Fruit fly (Drosophila melanogaster) whole organism, embryonic: ENCODE measurements around the gene mRpL35.

Source experiments
- Ada2b ChIP-seq: fragments of 200-800 bp; sonication (Bioruptor generic); IDR thresholded peaks from 2 replicates; pipeline ENCODE4 v1.3.6; 2022; ENCODE audit warnings: missing biosample characterization, missing genetic modification characterization
- CG12659 ChIP-seq: fragments of 200-800 bp; sonication (Bioruptor generic); optimal IDR thresholded peaks from 3 replicates; lab custom pipeline; 2017; ENCODE audit warnings: mild to moderate bottlenecking, missing biosample characterization, missing genetic modification reagents, missing genetic modification characterization
- CG13424 ChIP-seq: fragments of 200-800 bp; sonication (Bioruptor generic); optimal IDR thresholded peaks from 2 replicates; lab custom pipeline; 2019; ENCODE audit warnings: missing biosample characterization, mild to moderate bottlenecking, missing genetic modification characterization, moderate library complexity
- CG13624 ChIP-seq: fragments of 200-800 bp; sonication (Bioruptor generic); optimal IDR thresholded peaks from 2 replicates; lab custom pipeline; 2016; ENCODE audit warnings: missing biosample characterization, missing genetic modification characterization
- CG14667 ChIP-seq: fragments of 200-800 bp; sonication (Bioruptor generic); IDR thresholded peaks from 2 replicates; pipeline ENCODE4 v1.3.6; 2022; ENCODE audit warnings: missing biosample characterization, missing genetic modification characterization
- CG14710 ChIP-seq: fragments of 200-800 bp; sonication (Bioruptor generic); optimal IDR thresholded peaks from 3 replicates; lab custom pipeline; 2019; ENCODE audit warnings: missing biosample characterization, mild to moderate bottlenecking, missing genetic modification characterization, moderate library complexity
- CG15479 ChIP-seq: fragments of 200-800 bp; sonication (Bioruptor generic); optimal IDR thresholded peaks from 3 replicates; lab custom pipeline; 2019; ENCODE audit warnings: missing biosample characterization, mild to moderate bottlenecking, missing genetic modification characterization, moderate library complexity
- CG15514 ChIP-seq: fragments of 200-800 bp; sonication (Bioruptor generic); optimal IDR thresholded peaks from 3 replicates; lab custom pipeline; 2017; ENCODE audit warnings: missing biosample characterization, missing genetic modification characterization, mild to moderate bottlenecking, moderate library complexity, missing genetic modification reagents
- CG18262 ChIP-seq: fragments of 200-800 bp; optimal IDR thresholded peaks from 3 replicates; lab custom pipeline; 2019; ENCODE audit warnings: missing biosample characterization, mild to moderate bottlenecking, missing genetic modification characterization, moderate library complexity
- CG2199 ChIP-seq: fragments of 200-800 bp; sonication (Bioruptor generic); IDR thresholded peaks from 3 replicates; pipeline ENCODE4 v1.3.6; 2022; ENCODE audit warnings: missing biosample characterization, missing genetic modification characterization
- CG30020 ChIP-seq: fragments of 200-800 bp; optimal IDR thresholded peaks from 2 replicates; lab custom pipeline; 2019; ENCODE audit warnings: missing biosample characterization, mild to moderate bottlenecking, missing genetic modification characterization, moderate library complexity
- CG3065 ChIP-seq: fragments of 200-800 bp; sonication (Bioruptor generic); optimal IDR thresholded peaks from 2 replicates; lab custom pipeline; 2016; ENCODE audit warnings: missing biosample characterization, missing genetic modification characterization
- CG31441 ChIP-seq: fragments of 200-800 bp; sonication (Bioruptor generic); IDR thresholded peaks from 2 replicates; pipeline ENCODE4 v1.3.6; 2022; ENCODE audit warnings: missing biosample characterization, missing genetic modification characterization
- CG33557 ChIP-seq: fragments of 200-800 bp; sonication (Bioruptor generic); optimal IDR thresholded peaks from 2 replicates; lab custom pipeline; 2019; ENCODE audit warnings: missing biosample characterization, mild to moderate bottlenecking, missing genetic modification characterization, moderate library complexity
- CG4360 ChIP-seq: fragments of 200-800 bp; sonication (Bioruptor generic); IDR thresholded peaks from 2 replicates; pipeline ENCODE4 v1.3.6; 2022; ENCODE audit warnings: missing biosample characterization, missing genetic modification characterization
- CG6791 ChIP-seq: fragments of 200-800 bp; sonication (Bioruptor generic); IDR thresholded peaks from 3 replicates; pipeline ENCODE4 v1.3.6; 2022; ENCODE audit warnings: missing biosample characterization, missing genetic modification characterization; ENCODE audit not compliant: partially characterized antibody
- Doc3 ChIP-seq: fragments of 200-800 bp; sonication (Bioruptor generic); IDR thresholded peaks from 3 replicates; pipeline ENCODE4 v1.3.6; 2022; ENCODE audit warnings: missing biosample characterization, missing genetic modification characterization; ENCODE audit not compliant: partially characterized antibody
- HLH4C ChIP-seq: fragments of 200-800 bp; sonication (Bioruptor generic); IDR thresholded peaks from 3 replicates; pipeline ENCODE4 v1.3.6; 2022; ENCODE audit warnings: missing biosample characterization, missing genetic modification characterization; ENCODE audit not compliant: partially characterized antibody
- Hey ChIP-seq: fragments of 200-800 bp; sonication (Bioruptor generic); optimal IDR thresholded peaks from 3 replicates; lab custom pipeline; 2018; ENCODE audit warnings: missing biosample characterization, mild to moderate bottlenecking, missing genetic modification characterization
- Max ChIP-seq: fragments of 200-800 bp; sonication (Bioruptor generic); optimal IDR thresholded peaks from 2 replicates; lab custom pipeline; 2016; ENCODE audit warnings: missing biosample characterization, mild to moderate bottlenecking, missing genetic modification characterization
- NC2β ChIP-seq: fragments of 200-800 bp; sonication (Bioruptor generic); optimal IDR thresholded peaks from 2 replicates; lab custom pipeline; 2016; ENCODE audit warnings: missing biosample characterization, missing genetic modification characterization
- Opbp ChIP-seq: fragments of 200-800 bp; sonication (Bioruptor generic); IDR thresholded peaks from 3 replicates; pipeline ENCODE4 v1.3.6; 2022; ENCODE audit warnings: missing biosample characterization, missing genetic modification characterization; ENCODE audit not compliant: partially characterized antibody
- Pdp1 ChIP-seq, 2 experiments: fragments of 200-800 bp; sonication (Bioruptor generic); optimal IDR thresholded peaks; 3 replicates each; lab custom pipeline; 2016; ENCODE audit warnings: missing biosample characterization in 2 of 2, missing genetic modification characterization in 2 of 2, mild to moderate bottlenecking in 1 of 2, moderate library complexity in 1 of 2
- Ravus ChIP-seq: fragments of 200-800 bp; sonication (Bioruptor generic); IDR thresholded peaks from 2 replicates; pipeline ENCODE4 v1.3.6; 2022; ENCODE audit warnings: missing biosample characterization, missing genetic modification characterization
- Scr ChIP-seq: fragments of 200-800 bp; sonication (Bioruptor generic); IDR thresholded peaks from 2 replicates; pipeline ENCODE4 v1.3.6; 2022; ENCODE audit warnings: missing biosample characterization, missing genetic modification characterization; ENCODE audit not compliant: partially characterized antibody
- Side ChIP-seq: fragments of 200-800 bp; sonication (Bioruptor generic); optimal IDR thresholded peaks from 2 replicates; lab custom pipeline; 2016; ENCODE audit warnings: missing biosample characterization, missing genetic modification characterization
- Sry-β ChIP-seq: fragments of 200-800 bp; sonication (Bioruptor generic); optimal IDR thresholded peaks from 2 replicates; lab custom pipeline; 2018; ENCODE audit warnings: missing biosample characterization, mild to moderate bottlenecking, missing genetic modification characterization, moderate library complexity
- abd-A ChIP-seq: fragments of 200-800 bp; sonication (Bioruptor generic); optimal IDR thresholded peaks from 3 replicates; lab custom pipeline; 2019; ENCODE audit warnings: missing biosample characterization, mild to moderate bottlenecking, missing genetic modification characterization, moderate library complexity
- aop ChIP-seq: fragments of 200-800 bp; sonication (Bioruptor generic); IDR thresholded peaks from 2 replicates; pipeline ENCODE4 v1.3.6; 2022; ENCODE audit warnings: missing biosample characterization, missing genetic modification characterization
- ci ChIP-seq: fragments of 200-800 bp; sonication (Bioruptor generic); IDR thresholded peaks from 3 replicates; pipeline ENCODE4 v1.3.6; 2022; ENCODE audit warnings: missing biosample characterization, missing genetic modification characterization
- crol ChIP-seq: fragments of 200-800 bp; sonication (Bioruptor generic); IDR thresholded peaks from 2 replicates; pipeline ENCODE4 v1.3.6; 2022; ENCODE audit warnings: missing biosample characterization, missing genetic modification characterization
- disco-r ChIP-seq: fragments of 200-800 bp; sonication (Bioruptor generic); optimal IDR thresholded peaks from 2 replicates; lab custom pipeline; 2016; ENCODE audit warnings: missing biosample characterization, missing genetic modification characterization
- fd64A ChIP-seq: fragments of 200-800 bp; sonication (Bioruptor generic); optimal IDR thresholded peaks from 3 replicates; lab custom pipeline; 2018; ENCODE audit warnings: missing biosample characterization, mild to moderate bottlenecking, missing genetic modification characterization
- gem ChIP-seq: fragments of 200-800 bp; sonication (Bioruptor generic); optimal IDR thresholded peaks from 2 replicates; lab custom pipeline; 2019; ENCODE audit warnings: missing biosample characterization, mild to moderate bottlenecking, missing genetic modification characterization, moderate library complexity
- h ChIP-seq: fragments of >200 bp; optimal IDR thresholded peaks from 2 replicates; lab custom pipeline; 2017
- ind ChIP-seq: fragments of 200-800 bp; sonication (Bioruptor generic); optimal IDR thresholded peaks from 3 replicates; lab custom pipeline; 2016; ENCODE audit warnings: missing biosample characterization, missing genetic modification characterization
- lbe ChIP-seq: fragments of 200-800 bp; sonication (Bioruptor generic); optimal IDR thresholded peaks from 2 replicates; lab custom pipeline; 2016; ENCODE audit warnings: missing biosample characterization, mild to moderate bottlenecking, missing genetic modification characterization
- pum ChIP-seq: fragments of 200-800 bp; sonication (Bioruptor generic); optimal IDR thresholded peaks from 2 replicates; lab custom pipeline; 2016; ENCODE audit warnings: missing biosample characterization, missing genetic modification characterization
- schlank ChIP-seq: fragments of 200-800 bp; sonication (Bioruptor generic); optimal IDR thresholded peaks from 2 replicates; lab custom pipeline; 2018; ENCODE audit warnings: missing biosample characterization, mild to moderate bottlenecking, missing genetic modification characterization
- sens ChIP-seq: fragments of 200-800 bp; sonication (Bioruptor generic); peaks from one replicate; lab custom pipeline; 2016; ENCODE audit warnings: missing biosample characterization, missing genetic modification characterization
- sens-2 ChIP-seq: fragments of 200-800 bp; sonication (Bioruptor generic); IDR thresholded peaks from 2 replicates; pipeline ENCODE4 v1.3.6; 2022; ENCODE audit warnings: missing biosample characterization, missing genetic modification characterization
- sr ChIP-seq: fragments of 200-800 bp; sonication (Bioruptor generic); IDR thresholded peaks from 3 replicates; pipeline ENCODE4 v1.3.6; 2022; ENCODE audit warnings: missing biosample characterization, missing genetic modification characterization
- stwl ChIP-seq: fragments of 200-800 bp; sonication (Bioruptor generic); optimal IDR thresholded peaks from 3 replicates; lab custom pipeline; 2018; ENCODE audit warnings: missing biosample characterization, mild to moderate bottlenecking, missing genetic modification characterization, moderate library complexity
- sug ChIP-seq: fragments of 200-800 bp; optimal IDR thresholded peaks from 2 replicates; lab custom pipeline; 2019; ENCODE audit warnings: missing biosample characterization, mild to moderate bottlenecking, missing genetic modification characterization, moderate library complexity
- tll ChIP-seq, 2 experiments: fragments of 200-800 bp in 1 of 2; fragments of >200 bp in 1 of 2; sonication (Bioruptor generic) in 1 of 2; optimal IDR thresholded peaks; 2 replicates each; lab custom pipeline; 2017 to 2019; ENCODE audit warnings: missing biosample characterization in 2 of 2, missing genetic modification characterization in 2 of 2, mild to moderate bottlenecking in 1 of 2, moderate library complexity in 1 of 2
- ttk ChIP-seq: fragments of 200-800 bp; sonication (Bioruptor generic); IDR thresholded peaks from 2 replicates; pipeline ENCODE4 v2.1.2; 2022; ENCODE audit warnings: missing biosample characterization, missing genetic modification characterization
- twi ChIP-seq: fragments of 200-800 bp; optimal IDR thresholded peaks from 2 replicates; lab custom pipeline; 2019; ENCODE audit warnings: missing biosample characterization, mild to moderate bottlenecking, missing genetic modification characterization, moderate library complexity
- zen ChIP-seq: fragments of 200-800 bp; sonication (Bioruptor generic); optimal IDR thresholded peaks from 3 replicates; lab custom pipeline; 2018; ENCODE audit warnings: missing biosample characterization, mild to moderate bottlenecking, missing genetic modification characterization, moderate library complexity

Gene mRpL35

dm6 chr3R:22043748-22044402 is 20.5 kb downstream of the mRpL35 start (continued):
- TF ChIP-seq Ravus (GFP tag; lab: Robert Waterston, UW) = no peak
- no peak for TF ChIP-seq Hey
- 0 out of 3 replicates have a peak, but pooled peaks have one; percentile 14 for TF ChIP-seq ci
- 0 out of 2 replicates have a peak, but pooled peaks have one; percentile 9 for TF ChIP-seq CG31441 (GFP tag; lab: Robert Waterston, UW)
- peak; percentile 44 for TF ChIP-seq lbe (GFP tag; lab: Kevin White, UChicago)
- no peak for TF ChIP-seq Max (GFP tag; lab: Kevin White, UChicago)
- TF ChIP-seq stwl (tag; lab: Kevin White, UChicago) = peak; percentile 5
- peak; percentile 37 for TF ChIP-seq CG33557
- TF ChIP-seq CG13424 (tag; lab: Kevin White, UChicago) = no peak
- no peak for TF ChIP-seq aop (GFP tag; lab: Robert Waterston, UW)
- TF ChIP-seq CG2199 (GFP tag; lab: Robert Waterston, UW) = peak; percentile 65; the same call in 1 of the 3 replicates
- TF ChIP-seq crol = peak; percentile 44; the same call in 1 of the 2 replicates
- peak; percentile 23; the same call in 1 of the 2 replicates for TF ChIP-seq CG4360 (GFP tag; lab: Robert Waterston, UW)
- TF ChIP-seq h (lab: Kevin White, UChicago) = no peak

dm6 chr3R:22044443-22044970 is 21.2 kb downstream of the mRpL35 start:
- TF ChIP-seq CG3065 (GFP tag; lab: Kevin White, UChicago) (peak; percentile 30), CG13624 (GFP tag; lab: Kevin White, UChicago) (no peak), CG15514 (no peak), ind (GFP tag; lab: Kevin White, UChicago) (no peak), Opbp (GFP tag; lab: Robert Waterston, UW) (no peak), sens-2 (GFP tag; lab: Robert Waterston, UW) (no peak), fd64A (GFP tag; lab: Kevin White, UChicago) (no peak), disco-r (GFP tag; lab: Kevin White, UChicago) (no peak), CG14710 (tag; lab: Kevin White, UChicago) (no peak), Pdp1 (GFP tag; optimal IDR thresholded peaks at IDR 0.05; lab: Kevin White, UChicago) (no peak), NC2β (GFP tag; lab: Kevin White, UChicago) (no peak), sug (no peak), schlank (tag; lab: Kevin White, UChicago) (no peak), Scr (GFP tag; lab: Robert Waterston, UW) (no peak), sens (GFP tag; lab: Kevin White, UChicago) (peak; percentile 32), CG15479 (GFP tag; lab: Kevin White, UChicago) (peak; percentile 29), CG12659 (GFP tag; lab: Kevin White, UChicago) (no peak), tll (GFP tag; optimal IDR thresholded peaks at IDR 0.05; lab: Kevin White, UChicago) (peak in 1 of 2 experiments; percentile 94), CG2199 (GFP tag; lab: Robert Waterston, UW) (0 out of 3 replicates have a peak, but pooled peaks have one; percentile 36), HLH4C (GFP tag; lab: Robert Waterston, UW) (no peak), pum (no peak), abd-A (tag; lab: Kevin White, UChicago) (no peak), Side (GFP tag; lab: Kevin White, UChicago) (no peak), CG18262 (tag; lab: Kevin White, UChicago) (no peak), CG6791 (GFP tag; lab: Robert Waterston, UW) (no peak), CG30020 (no peak), CG14667 (GFP tag; lab: Robert Waterston, UW) (no peak), sr (GFP tag; lab: Robert Waterston, UW) (peak; percentile 49; the same call in 1 of the 3 replicates), Doc3 (GFP tag; lab: Robert Waterston, UW) (no peak), zen (tag; lab: Kevin White, UChicago) (no peak), Ada2b (GFP tag; lab: Robert Waterston, UW) (no peak), Sry-β (GFP tag; lab: Kevin White, UChicago) (no peak), twi (peak; percentile 99), gem (tag; lab: Kevin White, UChicago) (no peak), ttk (GFP tag; lab: Robert Waterston, UW) (no peak)
